Fruit fly (Drosophila melanogaster): Measurements from ENCODE around the gene mRpS26.

- TF ChIP-seq psq (optimal IDR thresholded peaks at IDR 0.05) (no peak), CG8478 (optimal IDR thresholded peaks at IDR 0.05) (no peak), usp (GFP tag; optimal IDR thresholded peaks at IDR 0.05) (no peak), pan (optimal IDR thresholded peaks at IDR 0.05) (no peak), Dll (optimal IDR thresholded peaks at IDR 0.05) (no peak), EcR (GFP tag; optimal IDR thresholded peaks at IDR 0.05) (no peak)
Measured at dm6 chr3L:18105343-18106020, 897 bp upstream of the mRpS26 start.

Data from whole organism.